Worm (Caenorhabditis elegans) whole organism, midembryonic: ENCODE data around the gene med-1.
A peak's percentile ranks its signal among the peaks of the same experiment; 100 is the strongest.

Source experiments
- T22C8.4 ChIP-seq: fragments of 200-800 bp; sonication (Bioruptor generic); IDR thresholded peaks from 2 replicates; pipeline ENCODE4 v1.3.6; 2022; ENCODE audit warnings: missing genetic modification characterization, missing compliant biosample characterization
- cog-1 ChIP-seq: sonication (generic microtip); optimal IDR thresholded peaks from 2 replicates; lab custom pipeline; 2016; ENCODE audit warnings: missing genetic modification characterization, missing compliant biosample characterization
- flt-1 ChIP-seq: fragments of 200-800 bp; sonication (Bioruptor generic); IDR thresholded peaks from 2 replicates; pipeline ENCODE4 v1.3.6; 2022; ENCODE audit warnings: missing genetic modification characterization, missing compliant biosample characterization
- klf-2 ChIP-seq: fragments of 200-800 bp; sonication (Bioruptor generic); conservative IDR thresholded peaks from 2 replicates; pipeline ENCODE4 v1.3.6; 2022; ENCODE audit warnings: missing genetic modification reagents, missing genetic modification characterization, missing compliant biosample characterization
- med-1 ChIP-seq: sonication (generic microtip); optimal IDR thresholded peaks from 2 replicates; lab custom pipeline; 2017; ENCODE audit warnings: missing genetic modification characterization, mild to moderate bottlenecking, missing compliant biosample characterization, antibody characterized with exemption, missing genetic modification reagents; ENCODE audit not compliant: insufficient read depth
- ref-1 ChIP-seq: fragments of 200-800 bp; sonication (Bioruptor generic); conservative IDR thresholded peaks from 2 replicates; pipeline ENCODE4 v1.3.6; 2022; ENCODE audit warnings: missing genetic modification reagents, missing genetic modification characterization, missing compliant biosample characterization
- tab-1 ChIP-seq: fragments of 200-800 bp; sonication (Bioruptor generic); IDR thresholded peaks from 2 replicates; pipeline ENCODE4 v1.3.6; 2022; ENCODE audit warnings: missing genetic modification characterization, missing compliant biosample characterization
- ztf-23 ChIP-seq: fragments of 200-800 bp; sonication (Bioruptor generic); IDR thresholded peaks from 2 replicates; pipeline ENCODE4 v1.3.6; 2022; ENCODE audit warnings: missing genetic modification reagents, missing genetic modification characterization, missing compliant biosample characterization
- ztf-29 ChIP-seq: fragments of 200-800 bp; sonication (Bioruptor generic); IDR thresholded peaks from 2 replicates; pipeline ENCODE4 v1.3.6; 2022; ENCODE audit warnings: missing genetic modification reagents, missing genetic modification characterization, missing compliant biosample characterization

The med-1 gene

ce11 chrX:12476412-12476811 lies 46.0 kb downstream of the med-1 start:
- TF ChIP-seq cog-1 (tag; lab: Kevin White, UChicago) (no peak), klf-2 (GFP tag; lab: Robert Waterston, UW) (no peak), med-1 (GFP tag; lab: Kevin White, UChicago) (no peak), ztf-23 (GFP tag; lab: Robert Waterston, UW) (no peak), ref-1 (GFP tag; lab: Robert Waterston, UW) (no peak), ztf-29 (GFP tag; lab: Robert Waterston, UW) (no peak), flt-1 (GFP tag; lab: Robert Waterston, UW) (no peak), T22C8.4 (no peak), tab-1 (GFP tag; lab: Robert Waterston, UW) (no peak)

DNA sequence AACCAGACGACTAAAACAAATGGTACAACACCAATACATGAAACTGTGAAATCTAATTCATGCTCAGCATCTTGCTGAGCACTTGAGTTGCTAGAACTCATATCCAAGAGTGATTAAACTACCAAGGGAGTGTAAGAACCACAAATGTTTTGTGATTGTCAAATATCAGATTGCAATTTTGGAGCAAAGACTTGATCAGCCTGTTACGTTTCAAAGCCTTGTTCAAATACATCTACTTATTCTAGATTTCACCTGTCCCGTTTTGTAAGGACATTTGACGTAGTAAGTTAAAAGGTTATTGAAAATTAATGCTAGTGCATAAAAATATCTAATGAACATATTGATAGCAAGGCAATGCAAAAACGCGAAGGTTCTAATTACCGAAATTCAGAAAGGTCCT lies 46.9 kb downstream of the med-1 start, which contains the start of gene F45E6.1:
F45E6.1 (minus strand) TSS at position 101 of the 400 bp plus-strand sequence.
- TF ChIP-seq cog-1 (tag; lab: Kevin White, UChicago): no peak
- TF ChIP-seq ref-1 (GFP tag; lab: Robert Waterston, UW): no peak
- no peak for TF ChIP-seq ztf-23 (GFP tag; lab: Robert Waterston, UW)
- TF ChIP-seq ztf-29 (GFP tag; lab: Robert Waterston, UW): no peak
- no peak for TF ChIP-seq med-1 (GFP tag; lab: Kevin White, UChicago)
- TF ChIP-seq T22C8.4: no peak
- TF ChIP-seq tab-1 (GFP tag; lab: Robert Waterston, UW): no peak
- TF ChIP-seq klf-2 (GFP tag; lab: Robert Waterston, UW): no peak
- no peak for TF ChIP-seq flt-1 (GFP tag; lab: Robert Waterston, UW)

ce11 chrX:12478465-12478864 lies 48.1 kb downstream of the med-1 start:
- TF ChIP-seq ztf-29 (GFP tag; lab: Robert Waterston, UW): no peak
- TF ChIP-seq klf-2 (GFP tag; lab: Robert Waterston, UW): no peak
- TF ChIP-seq cog-1 (tag; lab: Kevin White, UChicago): no peak
- TF ChIP-seq ref-1 (GFP tag; lab: Robert Waterston, UW): no peak

DNA sequence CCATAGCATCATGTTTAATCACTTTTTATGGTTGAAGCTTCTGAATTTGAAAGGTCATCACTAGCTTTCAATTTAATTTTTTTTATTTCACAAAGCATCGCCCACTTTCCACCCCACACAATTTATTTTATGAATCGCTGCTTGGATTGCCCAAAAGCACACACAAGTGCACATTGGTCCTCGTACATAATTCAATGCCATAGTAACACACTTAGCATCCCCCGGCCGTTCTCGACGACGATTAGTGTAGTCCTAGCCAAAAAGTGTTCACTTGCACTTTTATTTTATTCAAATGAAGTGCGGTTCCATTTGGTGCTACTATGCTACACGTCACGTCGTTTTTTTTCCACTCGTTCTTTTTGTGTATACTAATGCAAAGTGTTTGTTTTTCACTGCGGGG lies 48.6 kb downstream of the med-1 start:
- TF ChIP-seq tab-1 (GFP tag; lab: Robert Waterston, UW) (no peak), cog-1 (tag; lab: Kevin White, UChicago) (no peak), klf-2 (GFP tag; lab: Robert Waterston, UW) (no peak), ztf-23 (GFP tag; lab: Robert Waterston, UW) (no peak), T22C8.4 (no peak), flt-1 (GFP tag; lab: Robert Waterston, UW) (no peak), ztf-29 (GFP tag; lab: Robert Waterston, UW) (no peak), ref-1 (GFP tag; lab: Robert Waterston, UW) (no peak), med-1 (GFP tag; lab: Kevin White, UChicago) (no peak)

DNA sequence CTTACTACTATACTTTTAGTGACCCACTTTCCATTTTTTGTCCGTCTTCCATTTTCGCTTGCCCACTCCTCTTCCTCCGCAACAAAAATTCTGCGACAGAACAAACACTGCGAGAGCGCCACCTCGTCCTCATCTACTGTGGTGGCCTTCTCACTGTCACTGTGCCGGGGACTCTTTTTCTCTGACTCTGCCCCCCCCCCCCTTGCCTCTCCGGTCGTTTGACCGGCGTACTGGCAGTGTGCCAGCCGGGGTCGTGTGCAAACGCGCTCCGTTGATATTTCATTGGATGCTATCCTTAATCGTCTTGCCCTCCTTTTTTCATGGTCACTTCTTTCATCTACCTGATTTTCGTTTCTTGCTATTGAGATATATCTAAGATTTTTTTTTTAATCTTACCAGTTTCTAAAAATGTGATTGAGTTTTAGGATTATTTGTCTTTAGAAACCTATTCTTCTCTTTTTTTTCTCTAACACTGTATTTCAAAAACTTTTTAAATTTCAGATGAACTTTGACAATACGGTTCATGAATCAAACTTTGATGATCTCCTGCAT lies 50.1 kb downstream of the med-1 start, which contains the start of gene atf-6:
atf-6 (plus strand) TSS at position 502 of the 552 bp plus-strand sequence.
- peak; percentile 74 for TF ChIP-seq flt-1 (GFP tag; lab: Robert Waterston, UW)
- peak; percentile 63 for TF ChIP-seq cog-1 (tag; lab: Kevin White, UChicago)
- no peak for TF ChIP-seq ztf-29 (GFP tag; lab: Robert Waterston, UW)
- TF ChIP-seq T22C8.4: no peak
- TF ChIP-seq ztf-23 (GFP tag; lab: Robert Waterston, UW): 0 out of 2 replicates have a peak, but pooled peaks have one; percentile 50
- 0 out of 2 replicates have a peak, but pooled peaks have one; percentile 69 for TF ChIP-seq tab-1 (GFP tag; lab: Robert Waterston, UW)
- TF ChIP-seq klf-2 (GFP tag; lab: Robert Waterston, UW): no peak
- 0 out of 2 replicates have a peak, but pooled peaks have one; percentile 37 for TF ChIP-seq ref-1 (GFP tag; lab: Robert Waterston, UW)
- no peak for TF ChIP-seq med-1 (GFP tag; lab: Kevin White, UChicago)
